Worm (Caenorhabditis elegans): ENCODE measurements around the gene arrd-9.
"Not testable (repeated sequence)": the region's sequence is repeated elsewhere in the genome, so short reads cannot be mapped to it uniquely, and the experiment has no call there.

Gene arrd-9

DNA sequence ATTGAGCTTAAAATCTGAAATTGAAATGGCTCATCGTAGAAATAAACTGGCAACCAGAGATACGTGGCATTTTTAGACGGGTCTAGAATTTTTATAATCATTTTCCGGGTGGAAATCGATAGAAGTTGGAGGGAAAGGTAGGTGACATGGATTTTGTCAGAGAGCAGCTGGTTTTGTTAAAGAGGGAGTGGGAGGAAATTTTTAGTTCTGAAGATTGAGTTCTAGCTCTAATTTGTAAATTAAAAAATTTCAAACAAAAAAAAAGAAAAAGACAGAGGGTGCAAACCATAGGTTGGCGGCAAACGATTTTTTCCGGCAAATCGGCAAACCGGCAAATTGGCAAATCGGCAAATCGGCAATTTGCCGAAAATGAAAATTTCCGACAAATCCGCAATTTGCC is 24.1 kb downstream of the arrd-9 start, which contains the start of gene sre-32:
Gene sre-32, minus strand, starts transcription at position 101 of the 400 bp plus-strand sequence.
- no peak for TF ChIP-seq ama-1 (optimal IDR thresholded peaks at IDR 0.05)
- no peak for TF ChIP-seq tra-4 (tag; optimal IDR thresholded peaks at IDR 0.05)
- TF ChIP-seq ets-7 (tag; optimal IDR thresholded peaks at IDR 0.05): no peak
- TF ChIP-seq ceh-36 (tag; optimal IDR thresholded peaks at IDR 0.05): no peak
- TF ChIP-seq tbx-37 (GFP tag; conservative IDR thresholded peaks at IDR 0.05): no peak
- no peak for TF ChIP-seq aly-1 (tag; optimal IDR thresholded peaks at IDR 0.05)
- no peak for TF ChIP-seq sea-1 (GFP tag; conservative IDR thresholded peaks at IDR 0.05)
- no peak for TF ChIP-seq pes-1 (GFP tag; IDR thresholded peaks at IDR 0.05)
- no peak for TF ChIP-seq hmbx-1 (tag; optimal IDR thresholded peaks at IDR 0.05)
- TF ChIP-seq B0310.2 (tag; optimal IDR thresholded peaks at IDR 0.05): no peak
- TF ChIP-seq F13C5.2 (tag; optimal IDR thresholded peaks at IDR 0.05): no peak
- no peak for TF ChIP-seq hnd-1 (tag; optimal IDR thresholded peaks at IDR 0.05)
- no peak for TF ChIP-seq scrt-1 (GFP tag; IDR thresholded peaks at IDR 0.05)
- TF ChIP-seq hmg-4 (GFP tag; optimal IDR thresholded peaks at IDR 0.05): no peak
- TF ChIP-seq ceh-13 (GFP tag; optimal IDR thresholded peaks at IDR 0.05): no peak
- TF ChIP-seq tbx-11 (GFP tag; IDR thresholded peaks at IDR 0.05): no peak

DNA sequence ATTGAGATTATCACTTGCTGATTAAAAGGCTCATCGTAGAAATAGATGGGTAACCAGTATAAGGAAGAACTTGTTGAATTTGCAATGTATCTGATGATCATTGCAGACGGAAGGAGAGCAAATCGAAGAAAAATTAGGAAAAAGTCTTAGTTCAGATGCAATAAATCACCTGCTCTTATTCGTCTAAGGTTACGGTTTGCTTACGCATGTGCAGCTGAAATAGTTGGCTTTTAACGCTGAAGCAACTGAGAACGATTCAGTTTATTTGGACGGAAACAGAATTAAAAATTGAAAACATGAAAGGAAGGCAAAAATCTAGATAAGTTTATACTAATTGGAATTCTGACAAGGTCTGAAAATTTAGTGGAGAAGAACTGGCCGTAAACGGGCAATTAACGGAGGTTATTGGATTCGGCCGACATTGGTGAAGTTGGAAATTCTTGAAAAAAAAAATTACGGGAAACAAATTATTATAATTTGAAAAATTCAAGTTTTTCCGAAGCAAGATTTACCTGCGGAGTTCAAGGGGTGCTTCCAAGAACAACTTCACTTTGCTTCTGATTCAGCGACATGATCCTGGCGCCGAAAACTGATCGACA is 27.9 kb downstream of the arrd-9 start, which contains the start of the genes sre-35 and sre-33:
Gene sre-35, minus strand, starts transcription at position 101 of the 599 bp plus-strand sequence.
Gene sre-33, plus strand, starts transcription at position 549 of the 599 bp plus-strand sequence.
- TF ChIP-seq scrt-1 (GFP tag; IDR thresholded peaks at IDR 0.05): no peak
- TF ChIP-seq tbx-37 (GFP tag; conservative IDR thresholded peaks at IDR 0.05): no peak
- TF ChIP-seq hmbx-1 (tag; optimal IDR thresholded peaks at IDR 0.05): no peak
- TF ChIP-seq hmg-4 (GFP tag; optimal IDR thresholded peaks at IDR 0.05): no peak
- no peak for TF ChIP-seq flt-1 (GFP tag; IDR thresholded peaks at IDR 0.05)
- no peak for TF ChIP-seq F13C5.2 (tag; optimal IDR thresholded peaks at IDR 0.05)
- TF ChIP-seq aly-1 (tag; optimal IDR thresholded peaks at IDR 0.05): no peak
- no peak for TF ChIP-seq tbx-11 (GFP tag; IDR thresholded peaks at IDR 0.05)
- TF ChIP-seq hnd-1 (tag; optimal IDR thresholded peaks at IDR 0.05): no peak
- no peak for TF ChIP-seq B0310.2 (tag; optimal IDR thresholded peaks at IDR 0.05)
- TF ChIP-seq sea-1 (GFP tag; conservative IDR thresholded peaks at IDR 0.05): no peak
- no peak for TF ChIP-seq tra-4 (tag; optimal IDR thresholded peaks at IDR 0.05)

DNA sequence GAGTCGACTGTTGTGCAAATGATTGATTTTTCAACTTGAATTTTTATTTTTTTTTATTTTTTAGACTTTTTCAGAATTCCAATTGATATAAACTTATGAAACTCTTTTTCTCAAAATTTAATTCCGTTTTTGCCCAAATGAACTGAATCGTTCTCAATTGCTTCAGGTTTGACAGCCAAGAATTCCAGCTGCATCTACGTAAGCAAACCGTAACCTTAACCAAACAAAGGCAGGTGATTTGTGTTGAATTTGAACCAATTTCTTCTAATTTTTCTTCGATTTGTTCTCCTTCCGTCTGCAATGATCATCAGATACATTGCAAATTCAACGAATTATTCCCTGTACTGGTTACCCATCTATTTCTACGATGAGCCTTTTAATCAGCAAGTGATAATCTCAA is 30.9 kb downstream of the arrd-9 start, which contains the start of gene sre-34:
Gene sre-34, plus strand, starts transcription at position 301 of the 400 bp plus-strand sequence.
- TF ChIP-seq hnd-1 (tag; optimal IDR thresholded peaks at IDR 0.05) (no peak), ama-1 (optimal IDR thresholded peaks at IDR 0.05) (no peak), F13C5.2 (tag; optimal IDR thresholded peaks at IDR 0.05) (no peak), flt-1 (GFP tag; IDR thresholded peaks at IDR 0.05) (no peak)

DNA sequence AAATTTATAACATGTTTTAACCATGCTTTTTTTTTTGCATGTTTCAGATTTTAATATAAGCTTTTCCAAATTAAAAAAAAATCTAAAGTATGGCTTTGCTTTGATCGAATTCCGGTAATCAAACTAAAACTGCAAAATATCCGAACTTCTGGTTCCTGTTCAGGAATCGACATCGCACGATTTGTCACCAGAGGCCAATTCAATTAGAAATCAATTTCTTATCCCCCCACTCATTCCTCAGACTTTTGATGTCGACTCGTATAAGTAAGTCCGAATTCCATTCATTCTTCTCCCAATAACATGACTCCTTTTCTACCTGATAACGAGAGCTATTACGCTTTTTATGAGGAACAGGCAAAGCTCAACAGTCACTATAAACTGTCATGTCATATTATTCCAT is 32.5 kb downstream of the arrd-9 start, which contains the start of gene srh-27:
Gene srh-27, plus strand, starts transcription at position 301 of the 400 bp plus-strand sequence.
- no peak for TF ChIP-seq ets-7 (tag; optimal IDR thresholded peaks at IDR 0.05)
- TF ChIP-seq tra-4 (tag; optimal IDR thresholded peaks at IDR 0.05): no peak
- TF ChIP-seq ceh-13 (GFP tag; optimal IDR thresholded peaks at IDR 0.05): no peak
- TF ChIP-seq ceh-36 (tag; optimal IDR thresholded peaks at IDR 0.05): no peak
- TF ChIP-seq tbx-37 (GFP tag; conservative IDR thresholded peaks at IDR 0.05): no peak
- no peak for TF ChIP-seq hnd-1 (tag; optimal IDR thresholded peaks at IDR 0.05)
- no peak for TF ChIP-seq hmg-4 (GFP tag; optimal IDR thresholded peaks at IDR 0.05)
- TF ChIP-seq ama-1 (optimal IDR thresholded peaks at IDR 0.05): no peak
- TF ChIP-seq aly-1 (tag; optimal IDR thresholded peaks at IDR 0.05): no peak
- TF ChIP-seq F13C5.2 (tag; optimal IDR thresholded peaks at IDR 0.05): no peak
- no peak for TF ChIP-seq tbx-11 (GFP tag; IDR thresholded peaks at IDR 0.05)
- TF ChIP-seq flt-1 (GFP tag; IDR thresholded peaks at IDR 0.05): no peak
- no peak for TF ChIP-seq pes-1 (GFP tag; IDR thresholded peaks at IDR 0.05)
- TF ChIP-seq sea-1 (GFP tag; conservative IDR thresholded peaks at IDR 0.05): no peak
- no peak for TF ChIP-seq hmbx-1 (tag; optimal IDR thresholded peaks at IDR 0.05)
- no peak for TF ChIP-seq B0310.2 (tag; optimal IDR thresholded peaks at IDR 0.05)
- TF ChIP-seq scrt-1 (GFP tag; IDR thresholded peaks at IDR 0.05): no peak

DNA sequence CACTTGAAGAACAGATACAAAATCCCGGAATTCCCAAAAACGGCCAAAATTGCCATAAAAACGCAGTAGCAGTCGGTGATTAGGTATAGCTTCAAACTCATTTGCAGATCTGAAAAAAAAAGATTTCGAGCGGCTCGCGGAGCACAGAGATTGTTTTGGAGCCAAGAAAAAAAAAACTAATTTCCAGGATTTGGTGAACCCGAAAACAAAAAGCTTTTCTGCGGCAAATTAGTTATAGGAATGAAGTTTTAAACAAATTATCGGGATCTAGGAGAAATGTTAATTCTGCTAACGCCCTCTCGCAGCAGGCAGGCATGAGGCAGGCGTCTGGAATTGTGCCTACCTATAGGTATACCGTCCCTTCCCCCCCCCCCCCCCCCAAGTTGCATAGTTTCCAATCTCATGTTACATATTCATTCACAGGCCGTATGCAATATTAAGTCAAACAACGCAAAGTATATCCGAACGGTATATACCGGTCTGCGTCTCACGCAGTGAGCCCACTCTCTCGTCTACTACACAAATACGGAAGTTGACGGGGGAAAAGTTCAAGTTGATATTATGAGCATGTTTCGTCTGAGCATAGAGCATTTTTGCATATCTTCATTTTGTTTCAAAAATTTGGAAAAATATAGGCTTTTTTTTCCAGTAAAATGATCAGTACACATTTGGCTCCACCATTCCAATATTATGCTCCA is 35.9 kb downstream of the arrd-9 start, which contains the start of the genes W05H5.1 and pitr-6:
Gene W05H5.1, minus strand, starts transcription at position 101 of the 698 bp plus-strand sequence.
Gene pitr-6, plus strand, starts transcription at position 648 of the 698 bp plus-strand sequence.
- TF ChIP-seq B0310.2 (tag; optimal IDR thresholded peaks at IDR 0.05) (no peak), tbx-11 (GFP tag; IDR thresholded peaks at IDR 0.05) (no peak), hmbx-1 (tag; optimal IDR thresholded peaks at IDR 0.05) (no peak), ets-7 (tag; optimal IDR thresholded peaks at IDR 0.05) (no peak), hnd-1 (tag; optimal IDR thresholded peaks at IDR 0.05) (no peak)

DNA sequence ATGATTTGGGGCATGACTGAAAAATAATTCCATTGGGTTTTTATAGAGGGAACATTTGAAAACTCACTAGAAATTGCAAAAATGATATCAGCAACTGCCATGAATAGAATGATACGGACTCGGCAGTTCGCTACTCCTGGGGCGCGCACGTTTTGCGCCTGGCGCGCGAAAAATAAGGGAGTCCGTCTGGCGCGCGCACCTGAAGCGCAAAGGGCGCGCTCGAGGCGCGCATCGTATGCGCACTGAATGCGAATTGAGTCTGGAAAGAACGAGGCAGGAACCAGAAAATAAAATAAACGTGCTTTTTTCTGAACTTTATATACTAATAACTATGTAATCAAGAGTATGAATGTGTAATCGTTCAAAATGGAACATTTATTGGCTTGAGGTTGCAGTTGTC is 39.5 kb downstream of the arrd-9 start, which contains the start of gene Y57A10C.10:
Gene Y57A10C.10, minus strand, starts transcription at position 101 of the 400 bp plus-strand sequence.
- TF ChIP-seq scrt-1 (GFP tag; IDR thresholded peaks at IDR 0.05); B0310.2 (tag; optimal IDR thresholded peaks at IDR 0.05); pes-1 (GFP tag; IDR thresholded peaks at IDR 0.05): not testable (repeated sequence)

DNA sequence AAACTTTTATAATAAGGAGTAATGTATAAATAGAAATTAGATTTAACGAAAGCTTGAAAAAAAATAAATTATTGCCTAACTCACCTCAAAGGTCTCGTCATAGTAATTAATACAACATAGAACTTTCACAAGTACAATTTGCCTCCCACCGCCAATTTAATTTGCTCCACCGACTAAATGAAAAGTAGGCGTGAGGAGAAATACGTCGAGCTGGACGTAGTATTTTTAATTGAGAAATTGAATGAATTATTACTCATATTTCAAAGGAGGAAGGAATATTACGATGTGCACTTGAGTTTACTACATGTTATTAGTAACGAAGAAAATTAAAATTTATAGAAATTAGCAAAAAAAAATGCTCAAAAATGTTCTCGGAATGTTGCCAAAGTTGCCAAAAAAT is 42.3 kb downstream of the arrd-9 start, which contains the start of gene Y57A10C.9:
Gene Y57A10C.9, minus strand, starts transcription at position 101 of the 400 bp plus-strand sequence.
- TF ChIP-seq scrt-1 (GFP tag; IDR thresholded peaks at IDR 0.05) (no peak), ceh-13 (GFP tag; optimal IDR thresholded peaks at IDR 0.05) (no peak), pes-1 (GFP tag; IDR thresholded peaks at IDR 0.05) (no peak), flt-1 (GFP tag; IDR thresholded peaks at IDR 0.05) (no peak), ceh-36 (tag; optimal IDR thresholded peaks at IDR 0.05) (no peak), tbx-11 (GFP tag; IDR thresholded peaks at IDR 0.05) (no peak), hmg-4 (GFP tag; optimal IDR thresholded peaks at IDR 0.05) (no peak)
